Fruit fly (Drosophila melanogaster): ENCODE results near the gene NK7.1.

Gene NK7.1

DNA sequence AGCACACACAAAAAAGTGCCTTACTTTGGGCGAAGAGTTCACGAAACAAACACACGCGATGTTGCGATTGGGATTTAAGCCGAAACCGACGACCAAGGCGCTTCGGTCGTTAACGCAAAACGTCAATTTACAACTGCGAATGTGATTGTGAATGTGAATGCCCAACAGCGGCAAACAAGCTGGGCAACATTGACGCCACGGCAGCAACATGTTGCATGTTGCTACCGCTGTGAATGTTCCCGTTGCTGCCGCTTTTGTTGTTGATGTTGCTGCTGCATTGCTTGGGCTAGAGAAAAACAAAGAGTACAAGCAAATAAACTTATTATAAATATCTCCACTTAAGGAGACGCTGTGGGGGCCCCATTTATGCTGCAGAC is at the start of gene NK7.1:
TSS of gene NK7.1 (minus strand) at position 137 of the 377 bp plus-strand sequence.
- TF ChIP-seq CG1620 (GFP tag; optimal IDR thresholded peaks at IDR 0.05) (no peak), CG14711 (tag; optimal IDR thresholded peaks at IDR 0.05) (no peak)

- TF ChIP-seq Crg-1 (GFP tag; optimal IDR thresholded peaks at IDR 0.05) (no peak), CG12768 (GFP tag; optimal IDR thresholded peaks at IDR 0.05) (no peak), CG11617 (GFP tag; optimal IDR thresholded peaks at IDR 0.05) (no peak), CG14711 (tag; optimal IDR thresholded peaks at IDR 0.05) (no peak), toe (GFP tag; optimal IDR thresholded peaks at IDR 0.05) (no peak)
These were observed 49.1 kb upstream of the NK7.1 start for dm6 chr3R:14421818-14422217.

dm6 chr3R:14419386-14420043 is 46.8 kb upstream of the NK7.1 start:
- TF ChIP-seq Hr96 (GFP tag; optimal IDR thresholded peaks at IDR 0.05) (no peak), CG5204 (GFP tag; optimal IDR thresholded peaks at IDR 0.05) (no peak), toe (GFP tag; optimal IDR thresholded peaks at IDR 0.05) (no peak), cic (GFP tag; optimal IDR thresholded peaks at IDR 0.05) (no peak), cnc (optimal IDR thresholded peaks at IDR 0.05) (no peak), CG1620 (GFP tag; optimal IDR thresholded peaks at IDR 0.05) (no peak), CG7101 (tag; optimal IDR thresholded peaks at IDR 0.05) (no peak), CG14711 (tag; optimal IDR thresholded peaks at IDR 0.05) (no peak), tj (GFP tag; optimal IDR thresholded peaks at IDR 0.05) (peak; percentile 81)

DNA sequence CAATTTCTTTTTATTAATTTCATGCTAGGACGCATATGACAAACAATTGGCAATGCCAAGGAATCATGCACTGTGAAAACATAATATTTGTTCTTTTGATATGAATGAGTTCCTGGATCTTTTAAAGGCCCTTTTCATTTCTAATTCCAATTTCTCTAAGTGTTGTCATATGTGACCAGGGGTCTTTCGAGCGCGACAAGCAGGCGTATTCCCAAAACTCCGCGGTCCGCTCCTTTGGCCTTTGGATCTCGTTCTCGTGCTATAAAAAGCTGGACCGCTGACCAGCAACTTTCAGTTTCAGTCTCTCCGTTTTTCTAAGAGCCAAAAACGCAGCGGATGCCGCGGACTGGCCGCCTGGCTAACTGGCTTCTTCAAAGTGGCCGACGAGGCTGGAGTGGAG is 45.5 kb upstream of the NK7.1 start, which contains the start of gene natalisin:
TSS of gene natalisin (plus strand) at position 301 of the 400 bp plus-strand sequence.
- TF ChIP-seq kay (GFP tag; ENCODE audit: borderline replicate concordance) (no peak), ovo (GFP tag; optimal IDR thresholded peaks at IDR 0.05) (no peak), Crg-1 (GFP tag; optimal IDR thresholded peaks at IDR 0.05) (no peak), CG14711 (tag; optimal IDR thresholded peaks at IDR 0.05) (no peak), Hr96 (GFP tag; optimal IDR thresholded peaks at IDR 0.05) (no peak), CG12768 (GFP tag; optimal IDR thresholded peaks at IDR 0.05) (no peak), toe (GFP tag; optimal IDR thresholded peaks at IDR 0.05) (no peak), CG5204 (GFP tag; optimal IDR thresholded peaks at IDR 0.05) (no peak), CG1620 (GFP tag; optimal IDR thresholded peaks at IDR 0.05) (no peak), CG11617 (GFP tag; optimal IDR thresholded peaks at IDR 0.05) (no peak), Mnt (GFP tag; optimal IDR thresholded peaks at IDR 0.05) (no peak), cnc (optimal IDR thresholded peaks at IDR 0.05) (no peak), CG7101 (tag; optimal IDR thresholded peaks at IDR 0.05) (no peak), pad (GFP tag; optimal IDR thresholded peaks at IDR 0.05) (no peak), bab1 (GFP tag; optimal IDR thresholded peaks at IDR 0.05) (no peak), CG7045 (GFP tag; optimal IDR thresholded peaks at IDR 0.05) (no peak)

DNA sequence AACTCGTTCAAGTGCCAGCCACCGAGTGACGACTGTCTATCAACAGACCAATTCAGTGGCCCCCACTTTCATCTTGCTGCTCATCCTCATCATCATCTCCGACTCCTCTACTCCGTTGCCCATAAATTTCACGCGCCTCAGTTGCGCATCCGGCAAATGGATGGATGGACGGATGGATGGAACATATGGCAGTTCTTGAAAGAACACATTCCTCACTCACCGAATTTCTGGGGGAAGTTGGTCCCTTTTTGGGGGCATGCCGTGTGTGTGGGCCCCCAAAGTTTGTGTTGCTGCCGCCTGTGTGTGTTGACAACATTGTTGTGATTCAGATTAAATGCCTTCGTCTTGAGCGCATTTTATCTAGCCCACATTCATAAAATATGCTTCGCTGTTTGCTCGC is 42.9 kb upstream of the NK7.1 start:
- TF ChIP-seq CG7101 (tag; optimal IDR thresholded peaks at IDR 0.05): no peak
- no peak for TF ChIP-seq CG12768 (GFP tag; optimal IDR thresholded peaks at IDR 0.05)
- no peak for TF ChIP-seq cnc (optimal IDR thresholded peaks at IDR 0.05)
- TF ChIP-seq ovo (GFP tag; optimal IDR thresholded peaks at IDR 0.05): no peak
- TF ChIP-seq cic (GFP tag; optimal IDR thresholded peaks at IDR 0.05): no peak
- TF ChIP-seq toe (GFP tag; optimal IDR thresholded peaks at IDR 0.05): no peak
- no peak for TF ChIP-seq kay (GFP tag; ENCODE audit: borderline replicate concordance)
- TF ChIP-seq tj (GFP tag; optimal IDR thresholded peaks at IDR 0.05): no peak
- TF ChIP-seq CG7045 (GFP tag; optimal IDR thresholded peaks at IDR 0.05): no peak
- TF ChIP-seq CG14711 (tag; optimal IDR thresholded peaks at IDR 0.05): no peak
- no peak for TF ChIP-seq CG1620 (GFP tag; optimal IDR thresholded peaks at IDR 0.05)
- TF ChIP-seq CG11617 (GFP tag; optimal IDR thresholded peaks at IDR 0.05): no peak
- no peak for TF ChIP-seq Crg-1 (GFP tag; optimal IDR thresholded peaks at IDR 0.05)
- no peak for TF ChIP-seq Mnt (GFP tag; optimal IDR thresholded peaks at IDR 0.05)
- no peak for TF ChIP-seq Hr96 (GFP tag; optimal IDR thresholded peaks at IDR 0.05)
- TF ChIP-seq Clk (GFP tag; optimal IDR thresholded peaks at IDR 0.05): no peak
- TF ChIP-seq pad (GFP tag; optimal IDR thresholded peaks at IDR 0.05): no peak

DNA sequence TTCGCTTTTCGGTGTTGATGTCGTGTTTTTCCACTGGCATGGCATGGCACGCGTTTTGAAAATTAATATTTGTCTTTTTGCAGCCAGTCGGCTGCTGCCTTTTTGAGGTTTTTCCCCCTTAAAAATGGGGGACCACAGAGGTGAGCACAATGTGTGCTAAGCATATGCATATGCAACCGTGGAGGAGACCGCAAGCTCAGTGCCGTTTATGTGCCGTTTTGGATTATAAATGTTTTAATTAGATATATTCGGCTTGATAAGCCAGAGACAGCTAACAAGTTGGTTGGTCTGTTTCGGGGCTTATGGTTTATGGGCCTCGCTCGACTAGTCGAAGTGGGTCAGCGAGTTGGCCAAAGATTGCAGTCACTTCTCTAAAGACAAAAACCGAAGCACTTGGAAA is 42.1 kb upstream of the NK7.1 start:
- TF ChIP-seq CG14711 (tag; optimal IDR thresholded peaks at IDR 0.05) (no peak), Hr96 (GFP tag; optimal IDR thresholded peaks at IDR 0.05) (no peak), CG33017 (tag; optimal IDR thresholded peaks at IDR 0.05) (no peak), CG12768 (GFP tag; optimal IDR thresholded peaks at IDR 0.05) (no peak), toe (GFP tag; optimal IDR thresholded peaks at IDR 0.05) (no peak), Mnt (GFP tag; optimal IDR thresholded peaks at IDR 0.05) (no peak), ovo (GFP tag; optimal IDR thresholded peaks at IDR 0.05) (no peak), CG1620 (GFP tag; optimal IDR thresholded peaks at IDR 0.05) (no peak), pad (GFP tag; optimal IDR thresholded peaks at IDR 0.05) (no peak), CG7045 (GFP tag; optimal IDR thresholded peaks at IDR 0.05) (no peak), cnc (optimal IDR thresholded peaks at IDR 0.05) (no peak), CG11617 (GFP tag; optimal IDR thresholded peaks at IDR 0.05) (no peak), kay (GFP tag; ENCODE audit: borderline replicate concordance) (no peak), Crg-1 (GFP tag; optimal IDR thresholded peaks at IDR 0.05) (no peak), Clk (GFP tag; optimal IDR thresholded peaks at IDR 0.05) (no peak), CG5204 (GFP tag; optimal IDR thresholded peaks at IDR 0.05) (no peak)

DNA sequence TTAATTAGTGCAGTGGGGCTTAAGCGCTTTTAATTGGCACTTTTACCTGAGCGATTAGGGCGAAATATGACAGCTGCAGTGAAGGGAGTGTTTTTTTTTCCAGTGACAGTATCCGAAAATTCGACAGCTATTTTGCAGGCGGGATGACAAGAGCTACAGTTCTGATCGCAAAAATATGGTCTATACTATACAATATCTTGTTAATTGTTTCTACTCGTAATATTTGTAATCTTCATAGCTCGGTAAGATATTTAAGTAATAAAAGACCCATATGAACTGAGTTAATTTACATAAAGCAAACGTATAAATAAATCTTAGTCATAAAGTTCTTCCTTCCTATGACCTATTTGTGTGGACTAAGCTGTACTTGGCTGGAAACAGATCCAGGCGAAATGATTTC is 41.6 kb upstream of the NK7.1 start:
- TF ChIP-seq kay (GFP tag; ENCODE audit: borderline replicate concordance): no peak
- TF ChIP-seq CG1620 (GFP tag; optimal IDR thresholded peaks at IDR 0.05): no peak
- no peak for TF ChIP-seq cic (GFP tag; optimal IDR thresholded peaks at IDR 0.05)
- TF ChIP-seq CG14711 (tag; optimal IDR thresholded peaks at IDR 0.05): no peak
- no peak for TF ChIP-seq tj (GFP tag; optimal IDR thresholded peaks at IDR 0.05)
- no peak for TF ChIP-seq CG7101 (tag; optimal IDR thresholded peaks at IDR 0.05)
- no peak for TF ChIP-seq toe (GFP tag; optimal IDR thresholded peaks at IDR 0.05)
- no peak for TF ChIP-seq CG11617 (GFP tag; optimal IDR thresholded peaks at IDR 0.05)
- no peak for TF ChIP-seq cnc (optimal IDR thresholded peaks at IDR 0.05)
- TF ChIP-seq CG5204 (GFP tag; optimal IDR thresholded peaks at IDR 0.05): no peak
- TF ChIP-seq Mnt (GFP tag; optimal IDR thresholded peaks at IDR 0.05): no peak
- TF ChIP-seq bab1 (GFP tag; optimal IDR thresholded peaks at IDR 0.05): no peak
- no peak for TF ChIP-seq CG33017 (tag; optimal IDR thresholded peaks at IDR 0.05)
- TF ChIP-seq pad (GFP tag; optimal IDR thresholded peaks at IDR 0.05): no peak
- no peak for TF ChIP-seq CG12768 (GFP tag; optimal IDR thresholded peaks at IDR 0.05)
- no peak for TF ChIP-seq Hr96 (GFP tag; optimal IDR thresholded peaks at IDR 0.05)
- TF ChIP-seq CG7045 (GFP tag; optimal IDR thresholded peaks at IDR 0.05): no peak
- no peak for TF ChIP-seq Clk (GFP tag; optimal IDR thresholded peaks at IDR 0.05)
- TF ChIP-seq ovo (GFP tag; optimal IDR thresholded peaks at IDR 0.05): no peak
- TF ChIP-seq Crg-1 (GFP tag; optimal IDR thresholded peaks at IDR 0.05): no peak

Data from whole organism, adult.